Worm (Caenorhabditis elegans) whole organism, L4/young adult: Measurements from ENCODE around the gene srxa-6.

Experiments
- W03F9.2 ChIP-seq: fragments of 150-350 bp; optimal IDR thresholded peaks from 2 replicates; lab custom pipeline; 2014; ENCODE audit warnings: missing biosample characterization, missing genetic modification characterization
- dao-5 ChIP-seq: sonication (generic microtip); optimal IDR thresholded peaks from 2 replicates; lab custom pipeline; 2016; ENCODE audit warnings: missing genotype, missing genetic modification characterization, moderate library complexity, missing compliant biosample characterization
- him-1 ChIP-seq: sonication (generic microtip); optimal IDR thresholded peaks from 2 replicates; lab custom pipeline; 2016; ENCODE audit warnings: missing genotype, missing genetic modification reagents, missing genetic modification characterization, missing compliant biosample characterization

Gene srxa-6

DNA sequence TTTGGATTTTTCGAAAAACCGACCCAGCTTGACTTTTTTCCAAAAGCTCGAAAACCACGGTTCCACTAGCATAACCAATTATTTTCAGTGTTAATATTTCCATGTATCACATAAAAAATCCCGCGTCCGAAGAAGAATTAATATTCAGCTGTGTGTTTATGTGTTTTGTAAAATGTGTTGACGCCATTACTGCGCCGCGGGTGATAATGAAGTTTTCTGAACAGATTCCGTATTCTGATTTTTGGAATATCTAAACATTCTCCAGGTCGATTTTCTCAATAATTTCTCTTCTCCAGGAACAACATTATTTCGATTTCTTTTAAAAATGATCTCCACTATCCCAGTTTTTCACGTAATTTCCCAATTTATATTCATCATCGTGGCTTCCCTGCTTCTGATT lies at the start of gene srxa-6:
srxa-6 (plus strand) TSS at position 301 of the 400 bp plus-strand sequence.
- no peak for TF ChIP-seq dao-5 (tag; lab: Kevin White, UChicago)
- no peak for TF ChIP-seq W03F9.2 (tag; lab: Kevin White, UChicago)
- TF ChIP-seq him-1 (tag; lab: Kevin White, UChicago) = no peak

DNA sequence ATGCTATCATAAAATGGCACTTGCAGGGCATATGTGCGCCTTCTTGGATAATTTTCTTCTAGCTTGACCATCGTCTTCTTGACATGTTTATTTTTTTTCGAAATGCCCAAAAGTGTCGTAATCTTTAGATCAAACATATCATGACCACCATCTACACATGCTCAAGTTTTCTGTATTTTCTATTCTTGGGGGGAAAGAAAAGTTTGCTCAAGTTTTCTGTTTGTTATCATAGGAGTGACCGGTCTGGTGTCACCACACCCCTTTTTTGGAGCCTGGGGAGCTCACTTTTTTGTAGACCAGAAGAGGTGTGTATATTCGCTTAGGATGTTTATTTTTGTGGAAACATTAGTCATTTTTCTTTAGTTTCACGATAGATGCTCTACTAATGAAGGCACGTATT lies 49.4 kb upstream of the srxa-6 start, which contains the start of gene klf-2:
klf-2 (plus strand) TSS at position 301 of the 400 bp plus-strand sequence.
- no peak for TF ChIP-seq him-1 (tag; lab: Kevin White, UChicago)
- TF ChIP-seq dao-5 (tag; lab: Kevin White, UChicago) = no peak
- TF ChIP-seq W03F9.2 (tag; lab: Kevin White, UChicago) = no peak

DNA sequence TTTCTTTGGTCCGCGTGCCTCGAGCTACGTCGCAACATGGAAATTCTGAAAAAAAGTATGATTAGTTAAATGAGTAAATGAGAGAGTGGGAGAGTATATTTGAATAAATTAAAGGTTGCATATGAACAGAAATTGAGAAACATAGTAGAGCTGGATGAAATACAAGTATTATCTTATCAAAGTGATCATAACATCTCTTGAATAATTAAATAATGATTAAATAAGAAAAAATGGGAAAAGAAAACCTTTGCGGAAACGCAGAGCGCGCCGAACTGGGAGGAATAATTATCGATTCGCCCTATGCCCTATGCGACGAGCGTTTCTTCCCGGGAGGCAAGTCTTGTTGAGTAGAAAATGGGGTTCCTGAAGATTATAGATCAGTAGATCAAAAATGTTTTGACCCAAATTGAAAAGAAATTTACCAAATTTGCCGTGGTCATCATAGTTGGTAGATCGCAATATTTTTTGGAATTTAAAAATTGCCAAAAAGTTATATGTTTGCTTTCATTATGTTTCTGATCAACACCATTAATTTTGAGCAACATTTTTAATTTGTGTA lies 45.2 kb upstream of the srxa-6 start, which contains the start of gene F53F8.3:
F53F8.3 (minus strand) TSS at position 51 of the 559 bp plus-strand sequence.
- no peak for TF ChIP-seq him-1 (tag; lab: Kevin White, UChicago)
- TF ChIP-seq dao-5 (tag; lab: Kevin White, UChicago) = no peak
- TF ChIP-seq W03F9.2 (tag; lab: Kevin White, UChicago) = no peak

DNA sequence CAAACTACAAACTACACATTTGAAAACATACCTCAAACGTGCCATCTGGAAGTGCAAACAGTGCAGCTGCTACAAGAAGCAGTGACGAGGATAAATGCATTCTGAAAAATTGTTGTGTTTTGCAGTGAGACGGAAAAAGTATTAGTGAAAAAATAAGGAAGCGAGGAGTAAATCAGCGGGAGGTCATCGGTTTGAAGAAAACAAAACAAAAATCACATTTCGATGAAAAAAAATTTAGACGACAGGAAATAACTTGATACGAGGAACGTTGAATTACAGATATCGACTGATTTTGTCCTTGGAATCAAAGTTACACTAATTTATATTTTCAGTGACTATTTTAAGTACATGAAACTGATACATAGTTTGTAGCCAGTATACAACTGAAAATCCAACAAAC lies 43.2 kb upstream of the srxa-6 start, which contains the start of gene F53F8.4:
F53F8.4 (minus strand) TSS at position 101 of the 400 bp plus-strand sequence.
- TF ChIP-seq dao-5 (tag; lab: Kevin White, UChicago) = no peak
- TF ChIP-seq him-1 (tag; lab: Kevin White, UChicago) = no peak
- TF ChIP-seq W03F9.2 (tag; lab: Kevin White, UChicago) = no peak

DNA sequence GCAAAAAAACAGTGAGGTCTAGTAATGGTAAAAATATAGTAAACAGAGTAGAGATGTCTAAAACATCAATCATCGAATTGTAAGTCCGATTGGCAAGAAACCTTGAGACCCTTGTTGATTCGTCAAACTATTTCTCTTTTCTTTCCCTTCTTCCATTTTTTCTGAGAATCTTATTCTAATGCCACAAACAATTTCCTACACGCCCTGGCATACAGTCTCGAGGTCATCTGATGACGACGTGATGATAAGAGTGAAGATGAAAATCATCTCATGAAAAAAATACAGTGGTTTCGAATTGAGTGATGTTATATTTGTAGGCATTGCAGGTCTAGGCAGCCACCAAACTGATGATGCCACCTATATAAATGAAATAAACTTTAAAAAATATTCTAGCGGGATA lies 41.9 kb upstream of the srxa-6 start:
- TF ChIP-seq dao-5 (tag; lab: Kevin White, UChicago) = no peak
- TF ChIP-seq him-1 (tag; lab: Kevin White, UChicago) = no peak
- no peak for TF ChIP-seq W03F9.2 (tag; lab: Kevin White, UChicago)

DNA sequence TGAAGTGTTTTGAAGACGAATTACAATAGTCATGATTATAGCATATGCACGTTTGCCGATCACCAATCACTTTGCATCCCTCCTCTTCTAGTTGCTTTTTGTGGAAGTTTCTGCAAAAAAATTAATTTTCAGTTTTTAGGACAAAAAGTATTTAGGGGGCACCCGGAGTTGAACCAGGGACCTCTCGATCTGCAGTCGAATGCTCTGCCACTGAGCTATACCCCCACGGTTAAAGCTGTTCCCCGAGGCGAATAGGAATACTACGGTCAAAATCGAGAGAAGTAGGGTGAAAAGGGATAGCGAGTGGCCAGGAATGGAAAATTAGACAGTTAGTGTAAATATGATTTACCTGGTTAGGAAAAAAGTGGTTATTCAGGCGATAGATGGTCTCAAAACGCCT lies 40.8 kb upstream of the srxa-6 start:
- no peak for TF ChIP-seq W03F9.2 (tag; lab: Kevin White, UChicago)
- peak; percentile 58 for TF ChIP-seq him-1 (tag; lab: Kevin White, UChicago)
- peak; percentile 59 for TF ChIP-seq dao-5 (tag; lab: Kevin White, UChicago)

DNA sequence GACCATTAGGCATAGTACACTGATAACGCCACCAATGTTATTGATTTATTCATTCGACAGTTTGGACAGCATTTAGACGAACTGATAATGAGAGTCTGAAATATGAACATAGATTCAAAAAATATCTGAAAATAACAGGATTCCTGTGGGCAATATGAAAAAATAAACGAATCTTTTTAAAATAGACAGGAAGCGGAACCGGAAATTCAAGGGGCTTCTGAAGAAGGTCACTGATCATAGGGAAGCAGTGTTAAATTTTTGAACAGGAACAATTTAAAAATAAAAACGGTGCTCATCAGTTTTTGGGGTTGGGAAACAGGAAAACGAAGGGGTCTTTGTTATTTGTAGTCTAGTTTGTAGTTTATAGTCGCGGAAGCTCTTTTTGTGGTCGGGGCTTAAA lies 36.5 kb upstream of the srxa-6 start, which contains the start of gene F53F8.7:
F53F8.7 (minus strand) TSS at position 101 of the 400 bp plus-strand sequence.
- TF ChIP-seq W03F9.2 (tag; lab: Kevin White, UChicago) (no peak), him-1 (tag; lab: Kevin White, UChicago) (no peak), dao-5 (tag; lab: Kevin White, UChicago) (no peak)

DNA sequence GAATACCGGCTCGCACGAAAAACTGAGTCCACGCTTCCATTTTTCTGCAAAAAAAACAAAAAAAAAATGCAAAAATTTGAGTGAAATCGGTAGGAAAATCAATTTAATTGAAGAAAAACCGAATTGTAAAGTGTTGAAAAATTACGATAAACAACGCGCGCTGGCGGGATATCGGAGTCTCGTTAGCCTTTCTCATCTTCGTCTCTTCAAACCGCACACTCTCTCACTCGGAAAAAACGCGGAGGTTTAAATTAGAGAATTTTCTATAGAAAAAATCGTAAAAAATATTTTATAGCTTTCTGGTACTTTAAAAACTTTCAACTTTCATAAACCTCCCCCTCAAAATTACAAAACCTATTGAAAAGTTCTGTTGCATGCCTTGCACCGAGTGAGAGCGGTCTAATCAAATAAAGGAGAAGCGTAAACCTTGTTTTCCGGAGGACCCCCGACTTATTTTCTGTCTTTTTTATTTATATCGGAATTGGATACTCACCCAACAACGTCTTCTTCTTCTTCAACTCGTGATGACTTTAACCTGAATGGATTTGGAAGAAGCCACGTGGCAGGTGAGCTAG lies 30.7 kb upstream of the srxa-6 start, which contains the start of the genes F53F8.5 and F53F8.6:
F53F8.5 (minus strand) TSS at position 52 of the 575 bp plus-strand sequence.
F53F8.6 (plus strand) TSS at position 230 of the 575 bp plus-strand sequence.
- TF ChIP-seq him-1 (tag; lab: Kevin White, UChicago) (no peak), dao-5 (tag; lab: Kevin White, UChicago) (no peak), W03F9.2 (tag; lab: Kevin White, UChicago) (no peak)

DNA sequence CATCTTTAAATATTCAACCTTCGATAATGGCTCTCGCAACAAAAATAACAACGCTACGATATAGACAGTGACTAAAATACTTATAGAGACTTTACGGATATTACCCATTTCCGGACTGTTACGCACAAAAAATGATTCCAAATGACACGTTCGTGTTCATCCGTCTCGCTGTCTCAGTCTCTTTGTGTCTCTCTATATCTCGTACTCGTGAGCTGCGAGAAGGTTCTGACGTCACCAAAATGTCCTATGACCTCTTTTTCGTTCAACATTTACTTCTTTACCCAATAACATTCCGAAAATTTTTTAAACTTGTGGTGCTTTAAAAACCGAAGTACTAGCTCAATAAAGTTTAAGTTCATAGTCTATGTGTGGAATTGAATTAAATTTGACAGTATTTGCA lies 24.6 kb upstream of the srxa-6 start:
- TF ChIP-seq W03F9.2 (tag; lab: Kevin White, UChicago) (no peak), dao-5 (tag; lab: Kevin White, UChicago) (no peak), him-1 (tag; lab: Kevin White, UChicago) (no peak)

DNA sequence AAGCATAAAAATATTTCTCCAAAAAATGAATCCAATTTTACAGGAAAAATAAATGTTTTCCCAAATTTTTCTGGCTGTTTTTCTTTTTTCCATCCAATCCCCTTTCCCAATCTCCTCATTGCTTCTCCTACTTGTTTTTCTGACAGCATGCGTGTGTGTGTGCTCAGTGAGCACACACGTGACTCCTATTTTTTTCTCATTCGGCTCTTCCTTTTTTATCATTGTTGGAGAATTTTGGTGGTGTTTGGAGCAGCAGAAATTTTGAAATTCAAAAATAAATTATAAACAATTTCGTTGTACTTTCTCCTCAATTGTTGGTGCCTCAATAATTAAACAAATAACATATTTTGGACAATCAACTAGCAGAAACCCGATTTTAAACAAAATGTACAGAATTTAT lies 24.1 kb upstream of the srxa-6 start:
- no peak for TF ChIP-seq him-1 (tag; lab: Kevin White, UChicago)
- no peak for TF ChIP-seq dao-5 (tag; lab: Kevin White, UChicago)
- TF ChIP-seq W03F9.2 (tag; lab: Kevin White, UChicago) = no peak

DNA sequence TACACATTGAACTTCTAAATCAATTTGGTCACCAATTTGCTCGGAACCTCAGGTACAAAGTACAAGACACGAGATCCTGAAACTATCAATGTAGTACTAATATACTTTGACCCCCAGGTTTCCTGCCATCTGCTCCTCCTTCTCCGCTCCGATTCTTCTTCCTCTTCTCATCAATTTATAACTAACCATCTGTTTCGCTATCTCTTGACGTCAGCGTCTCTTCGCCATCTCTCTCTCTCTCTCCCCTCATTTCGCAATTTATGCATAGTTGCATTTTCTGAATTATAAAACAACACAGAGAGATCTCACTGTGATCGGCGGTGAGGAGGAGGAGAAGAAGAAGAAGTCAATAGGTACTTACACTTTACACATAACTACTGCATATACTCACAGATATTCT lies 23.0 kb upstream of the srxa-6 start:
- no peak for TF ChIP-seq W03F9.2 (tag; lab: Kevin White, UChicago)
- no peak for TF ChIP-seq dao-5 (tag; lab: Kevin White, UChicago)

DNA sequence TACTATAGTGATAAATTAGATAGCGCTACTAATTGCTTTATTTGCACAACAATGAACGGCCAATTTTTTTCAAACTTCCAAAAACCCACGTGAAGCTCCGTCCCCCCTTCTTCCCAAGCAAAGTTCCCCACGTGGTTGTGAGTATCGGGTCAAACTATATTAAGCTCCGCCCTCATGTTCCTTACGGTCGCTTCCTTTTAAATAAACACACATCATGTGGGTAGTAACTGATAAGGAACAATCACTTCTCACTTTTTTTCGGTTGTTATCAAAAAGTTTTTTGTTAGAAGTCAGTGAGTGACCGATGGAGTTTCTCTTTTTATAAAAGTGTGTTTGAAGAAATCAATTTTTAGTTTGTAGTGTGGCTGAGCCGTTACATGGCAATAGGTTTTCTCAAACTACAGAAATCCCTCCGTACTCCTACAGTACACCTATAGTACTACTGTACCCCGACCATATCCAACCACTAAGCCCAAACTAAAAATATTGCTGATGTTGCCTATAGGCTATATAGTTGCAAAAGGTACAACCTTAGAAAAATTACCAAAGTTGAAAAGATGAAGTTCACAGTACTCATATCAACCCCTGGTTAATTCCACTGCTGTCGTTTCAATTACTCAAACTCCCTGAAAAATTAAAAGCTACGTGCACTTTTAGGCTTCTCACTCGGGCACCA lies 22.3 kb upstream of the srxa-6 start:
- no peak for TF ChIP-seq him-1 (tag; lab: Kevin White, UChicago)
- no peak for TF ChIP-seq dao-5 (tag; lab: Kevin White, UChicago)
- no peak for TF ChIP-seq W03F9.2 (tag; lab: Kevin White, UChicago)

DNA sequence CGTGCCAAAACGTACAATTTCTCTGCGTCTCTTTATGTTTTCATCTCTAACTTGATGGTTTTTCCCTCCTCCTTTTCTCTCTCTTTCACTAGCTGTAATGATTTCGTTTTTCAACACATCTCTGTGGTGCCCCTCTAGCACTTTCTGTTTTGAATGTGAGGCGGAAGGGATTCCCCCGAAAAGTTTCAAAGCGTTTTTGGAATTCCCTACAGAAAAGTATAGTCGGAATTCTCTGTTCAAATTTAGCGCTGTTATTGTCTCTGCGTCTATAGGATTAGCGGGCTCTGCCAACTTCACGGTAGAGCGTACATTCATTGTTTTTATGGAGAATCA lies 21.8 kb upstream of the srxa-6 start:
- TF ChIP-seq W03F9.2 (tag; lab: Kevin White, UChicago) (peak; percentile 6), dao-5 (tag; lab: Kevin White, UChicago) (no peak)
